Worm (Caenorhabditis elegans) whole organism, L4 larva: Measurements from ENCODE around the gene Y62H9A.2.
A peak's percentile ranks its signal among the peaks of the same experiment; 100 is the strongest.

Source experiments
- D1046.2 ChIP-seq: fragments of 200-800 bp; sonication (Bioruptor generic); IDR thresholded peaks from 2 replicates; pipeline ENCODE4 v1.3.6; 2022; ENCODE audit warnings: missing genetic modification characterization, missing compliant biosample characterization
- F26F4.8 ChIP-seq: fragments of 200-800 bp; sonication (Bioruptor generic); conservative IDR thresholded peaks from 2 replicates; pipeline ENCODE4 v1.3.6; 2022; ENCODE audit warnings: missing genetic modification characterization, missing compliant biosample characterization
- F44E2.7 ChIP-seq: fragments of 200-800 bp; sonication (Bioruptor generic); IDR thresholded peaks from 2 replicates; pipeline ENCODE4 v2.1.2; 2022; ENCODE audit warnings: missing genetic modification characterization, missing compliant biosample characterization
- F49E8.2 ChIP-seq: sonication (generic microtip); optimal IDR thresholded peaks from 2 replicates; lab custom pipeline; 2016; ENCODE audit warnings: missing compliant biosample characterization, mild to moderate bottlenecking, missing genetic modification characterization, borderline replicate concordance
- T20F7.1 ChIP-seq: fragments of 200-800 bp; sonication (Bioruptor generic); optimal IDR thresholded peaks from 2 replicates; lab custom pipeline; 2018; ENCODE audit warnings: mild to moderate bottlenecking, missing genetic modification characterization, missing compliant biosample characterization
- Y48G9A.11 ChIP-seq: fragments of 200-800 bp; sonication (Bioruptor generic); IDR thresholded peaks from 2 replicates; pipeline ENCODE4 v1.3.6; 2022; ENCODE audit warnings: missing genetic modification reagents, missing genetic modification characterization, missing compliant biosample characterization
- Y5F2A.4 ChIP-seq: fragments of 200-800 bp; sonication (Bioruptor generic); optimal IDR thresholded peaks from 2 replicates; lab custom pipeline; 2018; ENCODE audit warnings: mild to moderate bottlenecking, missing genetic modification characterization, missing compliant biosample characterization
- Y75B8A.6 ChIP-seq: fragments of 200-800 bp; sonication (Bioruptor generic); IDR thresholded peaks from 2 replicates; pipeline ENCODE4 v1.3.6; 2022; ENCODE audit warnings: missing genetic modification reagents, missing genetic modification characterization, missing compliant biosample characterization
- ZK337.2 ChIP-seq: fragments of 200-800 bp; sonication (Bioruptor generic); IDR thresholded peaks from 2 replicates; pipeline ENCODE4 v1.3.6; 2022; ENCODE audit warnings: missing genetic modification reagents, missing genetic modification characterization, missing compliant biosample characterization
- aha-1 ChIP-seq: fragments of 150-350 bp; peaks from one replicate; lab custom pipeline; 2014; ENCODE audit warnings: missing biosample characterization, missing genetic modification characterization
- aly-2 ChIP-seq: sonication (generic microtip); optimal IDR thresholded peaks from 2 replicates; lab custom pipeline; 2018; ENCODE audit warnings: missing biosample characterization, missing genetic modification characterization
- attf-4 ChIP-seq: sonication (generic microtip); optimal IDR thresholded peaks from 3 replicates; lab custom pipeline; 2017; ENCODE audit warnings: missing biosample characterization, missing genetic modification characterization
- ceh-28 ChIP-seq: fragments of 150-350 bp; optimal IDR thresholded peaks from 2 replicates; lab custom pipeline; 2014; ENCODE audit warnings: missing biosample characterization, missing genetic modification reagents, missing genetic modification characterization
- ceh-32 ChIP-seq: sonication (generic microtip); optimal IDR thresholded peaks from 2 replicates; lab custom pipeline; 2016; ENCODE audit warnings: mild to moderate bottlenecking, missing genetic modification characterization, missing compliant biosample characterization; ENCODE audit not compliant: poor library complexity
- ceh-62 ChIP-seq: sonication (generic microtip); optimal IDR thresholded peaks from 2 replicates; lab custom pipeline; 2017; ENCODE audit warnings: missing biosample characterization, missing genetic modification characterization
- ces-1 ChIP-seq: fragments of 150-350 bp; sonication (generic microtip); optimal IDR thresholded peaks from 4 replicates; lab custom pipeline; 2014; ENCODE audit warnings: missing biosample characterization, missing genetic modification reagents, missing genetic modification characterization
- ctbp-1 ChIP-seq: fragments of 200-800 bp; sonication (Bioruptor generic); IDR thresholded peaks from 2 replicates; pipeline ENCODE4 v1.3.6; 2022; ENCODE audit warnings: missing genetic modification reagents, missing genetic modification characterization, missing compliant biosample characterization
- daf-16 ChIP-seq, 3 experiments: sonication (generic microtip); optimal IDR thresholded peaks; 2 replicates each; lab custom pipeline; 2016 to 2017; ENCODE audit warnings: missing genetic modification characterization in 3 of 3, missing genetic modification reagents in 3 of 3, mild to moderate bottlenecking in 2 of 3, missing compliant biosample characterization in 2 of 3, missing biosample characterization in 1 of 3, moderate library complexity in 1 of 3
- daf-19 ChIP-seq: fragments of 200-800 bp; sonication (Bioruptor generic); conservative IDR thresholded peaks from 2 replicates; pipeline ENCODE4 v1.3.6; 2022; ENCODE audit warnings: missing genetic modification characterization, missing compliant biosample characterization
- daf-8 ChIP-seq: fragments of 200-800 bp; sonication (Bioruptor generic); IDR thresholded peaks from 2 replicates; pipeline ENCODE4 v1.3.6; 2022; ENCODE audit warnings: missing genetic modification characterization, missing compliant biosample characterization
- dmd-6 ChIP-seq: fragments of 200-800 bp; sonication (Bioruptor generic); IDR thresholded peaks from 2 replicates; pipeline ENCODE4 v1.3.6; 2022; ENCODE audit warnings: missing genetic modification reagents, missing genetic modification characterization, missing compliant biosample characterization
- dpl-1 ChIP-seq: fragments of 150-350 bp; optimal IDR thresholded peaks from 2 replicates; lab custom pipeline; 2014; ENCODE audit warnings: missing biosample characterization, missing genetic modification reagents, missing genetic modification characterization
- egl-43 ChIP-seq: fragments of 200-800 bp; sonication (Bioruptor generic); IDR thresholded peaks from 2 replicates; pipeline ENCODE4 v1.3.6; 2022; ENCODE audit warnings: missing genetic modification reagents, missing genetic modification characterization, missing compliant biosample characterization
- hif-1 ChIP-seq, 2 experiments: sonication (generic microtip); optimal IDR thresholded peaks; 2 replicates each; lab custom pipeline; 2016 to 2017; ENCODE audit warnings: missing compliant biosample characterization in 2 of 2, missing genetic modification characterization in 2 of 2, missing genetic modification reagents in 2 of 2, missing genotype in 2 of 2, mild to moderate bottlenecking in 1 of 2
- hlh-11 ChIP-seq: fragments of 200-800 bp; sonication (Bioruptor generic); optimal IDR thresholded peaks from 2 replicates; lab custom pipeline; 2018; ENCODE audit warnings: mild to moderate bottlenecking, missing genetic modification characterization, missing compliant biosample characterization
- lin-13 ChIP-seq: fragments of 150-350 bp; optimal IDR thresholded peaks from 2 replicates; lab custom pipeline; 2014; ENCODE audit warnings: missing biosample characterization, missing genetic modification reagents, missing genetic modification characterization
- lin-15B ChIP-seq: fragments of 150-350 bp; sonication (generic microtip); optimal IDR thresholded peaks from 3 replicates; lab custom pipeline; 2014; ENCODE audit warnings: missing biosample characterization, missing genetic modification characterization
- lin-29 ChIP-seq: fragments of 200-800 bp; sonication (Bioruptor generic); IDR thresholded peaks from 2 replicates; pipeline ENCODE4 v1.3.6; 2022; ENCODE audit warnings: missing genetic modification reagents, missing genetic modification characterization, missing compliant biosample characterization
- lin-38 ChIP-seq: fragments of 200-800 bp; sonication (Bioruptor generic); IDR thresholded peaks from 2 replicates; pipeline ENCODE4 v1.3.6; 2022; ENCODE audit warnings: missing genetic modification reagents, missing genetic modification characterization, missing compliant biosample characterization
- mdl-1 ChIP-seq, 2 experiments: fragments of 150-350 bp in 1 of 2; sonication (generic microtip) in 1 of 2; optimal IDR thresholded peaks; 2 replicates each; lab custom pipeline; 2014 to 2017; ENCODE audit warnings: missing biosample characterization in 2 of 2, missing genetic modification characterization in 2 of 2
- mep-1 ChIP-seq: fragments of 150-350 bp; sonication (generic microtip); optimal IDR thresholded peaks from 3 replicates; lab custom pipeline; 2014; ENCODE audit warnings: missing biosample characterization, missing genetic modification characterization
- mes-2 ChIP-seq: sonication (generic microtip); optimal IDR thresholded peaks from 2 replicates; lab custom pipeline; 2016; ENCODE audit warnings: missing genotype, mild to moderate bottlenecking, missing genetic modification characterization, missing compliant biosample characterization; ENCODE audit not compliant: poor library complexity, severe bottlenecking
- nhr-10 ChIP-seq: fragments of 150-350 bp; optimal IDR thresholded peaks from 2 replicates; lab custom pipeline; 2014; ENCODE audit warnings: missing biosample characterization, missing genetic modification characterization
- nhr-42 ChIP-seq: fragments of 200-800 bp; sonication (Bioruptor generic); IDR thresholded peaks from 2 replicates; pipeline ENCODE4 v1.3.6; 2022; ENCODE audit warnings: missing genetic modification characterization, missing compliant biosample characterization
- nhr-6 ChIP-seq: fragments of 150-350 bp; optimal IDR thresholded peaks from 2 replicates; lab custom pipeline; 2014; ENCODE audit warnings: missing biosample characterization, missing genetic modification characterization
- nhr-77 ChIP-seq: fragments of 150-350 bp; optimal IDR thresholded peaks from 2 replicates; lab custom pipeline; 2014; ENCODE audit warnings: missing biosample characterization, missing genetic modification characterization
- pha-4 ChIP-seq, 2 experiments: fragments of 150-350 bp in 1 of 2; fragments of 200-800 bp in 1 of 2; sonication (Bioruptor generic) in 1 of 2; IDR thresholded peaks in 1 of 2; optimal IDR thresholded peaks in 1 of 2; 2 replicates each; pipeline versions ENCODE4 v1.3.6 to Lab custom; 2014 to 2022; ENCODE audit warnings: missing genetic modification characterization in 2 of 2, missing genetic modification reagents in 2 of 2, missing biosample characterization in 1 of 2, missing compliant biosample characterization in 1 of 2
- php-3 ChIP-seq: fragments of 200-800 bp; sonication (Bioruptor generic); IDR thresholded peaks from 2 replicates; pipeline ENCODE4 v1.3.6; 2022; ENCODE audit warnings: missing genetic modification reagents, missing genetic modification characterization, missing compliant biosample characterization
- sdz-12 ChIP-seq: fragments of 200-800 bp; sonication (Bioruptor generic); optimal IDR thresholded peaks from 2 replicates; lab custom pipeline; 2018; ENCODE audit warnings: mild to moderate bottlenecking, missing genetic modification characterization, missing compliant biosample characterization
- snpc-4 ChIP-seq: fragments of 150-350 bp; optimal IDR thresholded peaks from 2 replicates; lab custom pipeline; 2014; ENCODE audit warnings: missing biosample characterization, missing genetic modification characterization
- tag-97 ChIP-seq: fragments of 200-800 bp; sonication (Bioruptor generic); IDR thresholded peaks from 2 replicates; pipeline ENCODE4 v1.3.6; 2022; ENCODE audit warnings: missing genetic modification characterization, missing compliant biosample characterization
- tra-1 ChIP-seq: fragments of 200-800 bp; sonication (Bioruptor generic); IDR thresholded peaks from 2 replicates; pipeline ENCODE4 v1.3.6; 2022; ENCODE audit warnings: missing genetic modification reagents, missing genetic modification characterization, missing compliant biosample characterization
- zag-1 ChIP-seq: fragments of 150-350 bp; optimal IDR thresholded peaks from 2 replicates; lab custom pipeline; 2014; ENCODE audit warnings: missing biosample characterization, missing genetic modification characterization
- zfp-2 ChIP-seq: sonication (generic microtip); optimal IDR thresholded peaks from 2 replicates; lab custom pipeline; 2016; ENCODE audit warnings: mild to moderate bottlenecking, missing genetic modification characterization, missing compliant biosample characterization
- zfp-3 ChIP-seq: fragments of 200-800 bp; sonication (Bioruptor generic); conservative IDR thresholded peaks from 2 replicates; pipeline ENCODE4 v1.3.6; 2022; ENCODE audit warnings: missing genetic modification reagents, missing genetic modification characterization, missing compliant biosample characterization
- zip-2 ChIP-seq: fragments of 150-350 bp; optimal IDR thresholded peaks from 2 replicates; lab custom pipeline; 2014; ENCODE audit warnings: missing biosample characterization, missing genetic modification characterization
- ztf-11 ChIP-seq: fragments of 150-350 bp; optimal IDR thresholded peaks from 2 replicates; lab custom pipeline; 2014; ENCODE audit warnings: missing biosample characterization, missing genetic modification characterization

Gene Y62H9A.2

ce11 chrX:11909168-11909567 lies 31.2 kb upstream of the Y62H9A.2 start (continued):
- no peak for TF ChIP-seq daf-8 (GFP tag; lab: Robert Waterston, UW)
- TF ChIP-seq ztf-11 = no peak
- peak; percentile 85 for TF ChIP-seq nhr-77 (tag; lab: Kevin White, UChicago)
- no peak for TF ChIP-seq pha-4 (GFP tag; IDR thresholded peaks at IDR 0.05; lab: Robert Waterston, UW)
- TF ChIP-seq pha-4 (tag; optimal IDR thresholded peaks at IDR 0.05; lab: Kevin White, UChicago) = no peak
- TF ChIP-seq Y48G9A.11 (GFP tag; lab: Robert Waterston, UW) = no peak
- no peak for TF ChIP-seq ceh-62 (tag; lab: Kevin White, UChicago)
- TF ChIP-seq mes-2 = no peak
- no peak for TF ChIP-seq snpc-4
- TF ChIP-seq nhr-10 (tag; lab: Kevin White, UChicago) = no peak
- no peak for TF ChIP-seq ctbp-1
- TF ChIP-seq zag-1 (tag; lab: Kevin White, UChicago) = no peak
- TF ChIP-seq F44E2.7 (GFP tag; lab: Robert Waterston, UW) = no peak
- no peak for TF ChIP-seq lin-38 (GFP tag; lab: Robert Waterston, UW)
- TF ChIP-seq Y75B8A.6 (GFP tag; lab: Robert Waterston, UW) = no peak
- TF ChIP-seq tag-97 (GFP tag; lab: Robert Waterston, UW) = no peak
- no peak for TF ChIP-seq mep-1 (tag; lab: Kevin White, UChicago)
- TF ChIP-seq daf-16 (GFP tag; optimal IDR thresholded peaks at IDR 0.05; lab: Kevin White, UChicago) = no peak
- TF ChIP-seq daf-16 (tag; optimal IDR thresholded peaks at IDR 0.05; lab: Kevin White, UChicago) = peak; percentile 94
- TF ChIP-seq lin-13 = no peak
- TF ChIP-seq aly-2 (tag; lab: Kevin White, UChicago) = no peak
- no peak for TF ChIP-seq nhr-42 (GFP tag; lab: Robert Waterston, UW)
- no peak for TF ChIP-seq aha-1 (tag; lab: Kevin White, UChicago)
- TF ChIP-seq hif-1 (tag; optimal IDR thresholded peaks at IDR 0.05; lab: Kevin White, UChicago) = no peak
- no peak for TF ChIP-seq ZK337.2 (GFP tag; lab: Robert Waterston, UW)
- no peak for TF ChIP-seq zip-2 (tag; lab: Kevin White, UChicago)
- TF ChIP-seq ceh-32 = no peak
- TF ChIP-seq dmd-6 = peak; percentile 67
- TF ChIP-seq sdz-12 (GFP tag; lab: Kevin White, UChicago) = no peak
- TF ChIP-seq zfp-3 (GFP tag; lab: Robert Waterston, UW) = no peak
- no peak for TF ChIP-seq hlh-11 (tag; lab: Kevin White, UChicago)
- TF ChIP-seq egl-43 (GFP tag; lab: Robert Waterston, UW) = no peak
- peak; percentile 55; the same call in 1 of the 2 replicates for TF ChIP-seq tra-1 (GFP tag; lab: Robert Waterston, UW)
- no peak for TF ChIP-seq ces-1
- TF ChIP-seq ceh-28 = no peak
- TF ChIP-seq F26F4.8 = no peak
- no peak for TF ChIP-seq F49E8.2 (tag; lab: Kevin White, UChicago)
- TF ChIP-seq daf-19 = no peak
- peak; percentile 90 for TF ChIP-seq php-3 (GFP tag; lab: Robert Waterston, UW)
- no peak for TF ChIP-seq D1046.2 (GFP tag; lab: Robert Waterston, UW)
- no peak for TF ChIP-seq zfp-2
- no peak for TF ChIP-seq Y5F2A.4
- no peak for TF ChIP-seq dpl-1 (GFP tag; lab: Kevin White, UChicago)
- TF ChIP-seq attf-4 (tag; lab: Kevin White, UChicago) = no peak
- no peak for TF ChIP-seq T20F7.1
- TF ChIP-seq lin-15B = no peak
- TF ChIP-seq lin-29 (GFP tag; lab: Robert Waterston, UW) = no peak
- no peak for TF ChIP-seq nhr-6
- TF ChIP-seq mdl-1 (tag; optimal IDR thresholded peaks at IDR 0.05; lab: Kevin White, UChicago) = no peak
